Worm (Caenorhabditis elegans) whole organism, late embryonic: Measurements from ENCODE around the gene cest-26.

ENCODE experiments used
- C38D4.7 ChIP-seq: fragments of 200-800 bp; sonication (Bioruptor generic); optimal IDR thresholded peaks from 2 replicates; lab custom pipeline; 2018; ENCODE audit warnings: mild to moderate bottlenecking, missing genetic modification characterization, moderate library complexity, missing compliant biosample characterization
- K02D7.2 ChIP-seq: sonication (generic microtip); optimal IDR thresholded peaks from 2 replicates; lab custom pipeline; 2017; ENCODE audit warnings: mild to moderate bottlenecking, missing genetic modification characterization, missing compliant biosample characterization
- T23F11.4 ChIP-seq: fragments of 200-800 bp; sonication (Bioruptor generic); optimal IDR thresholded peaks from 2 replicates; lab custom pipeline; 2018; ENCODE audit warnings: mild to moderate bottlenecking, missing genetic modification characterization, missing compliant biosample characterization
- Y22D7AL.16 ChIP-seq: sonication (generic microtip); optimal IDR thresholded peaks from 2 replicates; lab custom pipeline; 2016; ENCODE audit warnings: missing genetic modification characterization, missing compliant biosample characterization
- ahr-1 ChIP-seq: sonication (generic microtip); optimal IDR thresholded peaks from 2 replicates; lab custom pipeline; 2016; ENCODE audit warnings: missing genetic modification characterization, missing compliant biosample characterization
- ama-1 ChIP-seq: fragments of 150-350 bp; optimal IDR thresholded peaks from 2 replicates; lab custom pipeline; 2014
- ceh-14 ChIP-seq: sonication (generic microtip); optimal IDR thresholded peaks from 2 replicates; lab custom pipeline; 2016; ENCODE audit warnings: missing genotype, missing genetic modification characterization, missing compliant biosample characterization
- ceh-22 ChIP-seq: sonication (generic microtip); optimal IDR thresholded peaks from 2 replicates; lab custom pipeline; 2017; ENCODE audit warnings: missing biosample characterization, missing genetic modification characterization
- ceh-24 ChIP-seq: sonication (generic microtip); optimal IDR thresholded peaks from 2 replicates; lab custom pipeline; 2016; ENCODE audit warnings: mild to moderate bottlenecking, missing genetic modification characterization, missing compliant biosample characterization
- ceh-30 ChIP-seq: fragments of 150-350 bp; optimal IDR thresholded peaks from 2 replicates; lab custom pipeline; 2014; ENCODE audit warnings: missing biosample characterization, missing genetic modification characterization
- ceh-31 ChIP-seq: sonication (generic microtip); optimal IDR thresholded peaks from 2 replicates; lab custom pipeline; 2016; ENCODE audit warnings: missing genetic modification characterization, missing compliant biosample characterization
- ceh-34 ChIP-seq: sonication (generic microtip); optimal IDR thresholded peaks from 2 replicates; lab custom pipeline; 2016; ENCODE audit warnings: mild to moderate bottlenecking, missing genetic modification characterization, missing compliant biosample characterization
- ceh-45 ChIP-seq: fragments of 200-800 bp; sonication (Bioruptor generic); IDR thresholded peaks from 2 replicates; pipeline ENCODE4 v1.3.6; 2022; ENCODE audit warnings: missing genetic modification reagents, missing genetic modification characterization, missing compliant biosample characterization
- ceh-48 ChIP-seq: sonication (generic microtip); optimal IDR thresholded peaks from 2 replicates; lab custom pipeline; 2016; ENCODE audit warnings: missing genetic modification characterization, inconsistent platforms, missing compliant biosample characterization
- ceh-9 ChIP-seq: sonication (generic microtip); optimal IDR thresholded peaks from 2 replicates; lab custom pipeline; 2016; ENCODE audit warnings: mild to moderate bottlenecking, missing genetic modification characterization, inconsistent platforms, missing compliant biosample characterization
- che-1 ChIP-seq: sonication (generic microtip); optimal IDR thresholded peaks from 2 replicates; lab custom pipeline; 2016; ENCODE audit warnings: mild to moderate bottlenecking, missing genetic modification characterization, missing compliant biosample characterization
- dmd-4 ChIP-seq: sonication (generic microtip); optimal IDR thresholded peaks from 2 replicates; lab custom pipeline; 2016; ENCODE audit warnings: borderline replicate concordance, missing genetic modification characterization, missing compliant biosample characterization
- dve-1 ChIP-seq: sonication (generic microtip); optimal IDR thresholded peaks from 2 replicates; lab custom pipeline; 2017; ENCODE audit warnings: antibody characterized with exemption, mild to moderate bottlenecking, missing genetic modification characterization, missing compliant biosample characterization
- elt-2 ChIP-seq: sonication (generic microtip); optimal IDR thresholded peaks from 2 replicates; lab custom pipeline; 2016; ENCODE audit warnings: missing genetic modification reagents, missing genetic modification characterization, missing compliant biosample characterization
- elt-4 ChIP-seq: sonication (generic microtip); optimal IDR thresholded peaks from 2 replicates; lab custom pipeline; 2016; ENCODE audit warnings: missing genetic modification characterization, missing compliant biosample characterization
- ets-4 ChIP-seq: sonication (generic microtip); optimal IDR thresholded peaks from 2 replicates; lab custom pipeline; 2016; ENCODE audit warnings: missing genetic modification characterization, missing compliant biosample characterization
- fax-1 ChIP-seq: sonication (generic microtip); optimal IDR thresholded peaks from 2 replicates; lab custom pipeline; 2016; ENCODE audit warnings: missing genotype, missing genetic modification characterization, missing compliant biosample characterization
- gmeb-2 ChIP-seq: sonication (generic microtip); optimal IDR thresholded peaks from 2 replicates; lab custom pipeline; 2016; ENCODE audit warnings: missing genetic modification characterization, inconsistent platforms, missing compliant biosample characterization
- hlh-30 ChIP-seq: sonication (generic microtip); optimal IDR thresholded peaks from 2 replicates; lab custom pipeline; 2017; ENCODE audit warnings: antibody characterized with exemption, missing genetic modification characterization, missing compliant biosample characterization; ENCODE audit not compliant: insufficient read depth
- hlh-8 ChIP-seq: sonication (generic microtip); optimal IDR thresholded peaks from 2 replicates; lab custom pipeline; 2016; ENCODE audit warnings: missing genotype, missing genetic modification characterization, missing compliant biosample characterization
- lim-6 ChIP-seq: sonication (generic microtip); optimal IDR thresholded peaks from 2 replicates; lab custom pipeline; 2016; ENCODE audit warnings: missing genetic modification characterization, missing compliant biosample characterization
- lin-11 ChIP-seq: fragments of 200-800 bp; sonication (Bioruptor generic); optimal IDR thresholded peaks from 2 replicates; lab custom pipeline; 2018; ENCODE audit warnings: mild to moderate bottlenecking, missing genetic modification characterization, missing compliant biosample characterization
- mec-3 ChIP-seq: sonication (generic microtip); optimal IDR thresholded peaks from 2 replicates; lab custom pipeline; 2016; ENCODE audit warnings: borderline replicate concordance, missing genetic modification characterization, missing compliant biosample characterization
- nfya-1 ChIP-seq: sonication (generic microtip); optimal IDR thresholded peaks from 2 replicates; lab custom pipeline; 2017; ENCODE audit warnings: missing genetic modification characterization, mild to moderate bottlenecking, missing compliant biosample characterization, antibody characterized with exemption, moderate library complexity
- nhr-11 ChIP-seq: fragments of 150-350 bp; optimal IDR thresholded peaks from 2 replicates; lab custom pipeline; 2014; ENCODE audit warnings: missing biosample characterization, missing genetic modification characterization
- nhr-232 ChIP-seq: sonication (generic microtip); optimal IDR thresholded peaks from 2 replicates; lab custom pipeline; 2016; ENCODE audit warnings: missing genetic modification characterization, missing compliant biosample characterization
- odd-2 ChIP-seq: sonication (generic microtip); optimal IDR thresholded peaks from 2 replicates; lab custom pipeline; 2017; ENCODE audit warnings: antibody characterized with exemption, mild to moderate bottlenecking, missing genetic modification characterization, missing compliant biosample characterization
- pag-3 ChIP-seq: sonication (generic microtip); optimal IDR thresholded peaks from 2 replicates; lab custom pipeline; 2016; ENCODE audit warnings: missing compliant biosample characterization, missing genetic modification characterization, borderline replicate concordance
- pat-9 ChIP-seq: fragments of 200-800 bp; sonication (Bioruptor generic); optimal IDR thresholded peaks from 2 replicates; lab custom pipeline; 2018; ENCODE audit warnings: mild to moderate bottlenecking, missing genetic modification characterization, moderate library complexity, missing compliant biosample characterization
- pax-1 ChIP-seq: fragments of 150-350 bp; optimal IDR thresholded peaks from 2 replicates; lab custom pipeline; 2014; ENCODE audit warnings: missing biosample characterization, missing genetic modification characterization
- pha-2 ChIP-seq: sonication (generic microtip); optimal IDR thresholded peaks from 2 replicates; lab custom pipeline; 2017; ENCODE audit warnings: mild to moderate bottlenecking, missing genetic modification characterization, missing compliant biosample characterization
- pha-4 ChIP-seq: fragments of 150-350 bp; optimal IDR thresholded peaks from 2 replicates; lab custom pipeline; 2018; ENCODE audit warnings: missing biosample characterization, missing genetic modification reagents, missing genetic modification characterization
- pqm-1 ChIP-seq: sonication (generic microtip); optimal IDR thresholded peaks from 2 replicates; lab custom pipeline; 2016; ENCODE audit warnings: missing genetic modification characterization, missing compliant biosample characterization
- pros-1 ChIP-seq: fragments of 150-350 bp; optimal IDR thresholded peaks from 2 replicates; lab custom pipeline; 2014; ENCODE audit warnings: missing biosample characterization, missing genetic modification reagents, missing genetic modification characterization
- rnt-1 ChIP-seq: sonication (generic microtip); optimal IDR thresholded peaks from 2 replicates; lab custom pipeline; 2016; ENCODE audit warnings: missing genetic modification characterization, missing compliant biosample characterization
- sdc-2 ChIP-seq: sonication (generic microtip); optimal IDR thresholded peaks from 2 replicates; lab custom pipeline; 2016; ENCODE audit warnings: missing genotype, missing genetic modification characterization, missing compliant biosample characterization
- sox-2 ChIP-seq: fragments of 200-800 bp; sonication (Bioruptor generic); IDR thresholded peaks from 2 replicates; pipeline ENCODE4 v1.3.6; 2022; ENCODE audit warnings: missing genetic modification reagents, missing genetic modification characterization, missing compliant biosample characterization
- sox-4 ChIP-seq: sonication (generic microtip); optimal IDR thresholded peaks from 2 replicates; lab custom pipeline; 2017; ENCODE audit warnings: mild to moderate bottlenecking, missing genetic modification characterization, inconsistent platforms, missing compliant biosample characterization
- syd-9 ChIP-seq: sonication (generic microtip); optimal IDR thresholded peaks from 2 replicates; lab custom pipeline; 2016; ENCODE audit warnings: mild to moderate bottlenecking, missing genetic modification characterization, moderate library complexity, missing compliant biosample characterization
- tbx-2 ChIP-seq: sonication (generic microtip); optimal IDR thresholded peaks from 2 replicates; lab custom pipeline; 2016; ENCODE audit warnings: missing genetic modification characterization, missing compliant biosample characterization
- unc-3 ChIP-seq, 2 experiments: fragments of 200-800 bp in 1 of 2; sonication (Bioruptor generic) in 1 of 2; sonication (generic microtip) in 1 of 2; conservative IDR thresholded peaks in 1 of 2; optimal IDR thresholded peaks in 1 of 2; 2 replicates each; pipeline versions ENCODE4 v1.3.6 to Lab custom; 2016 to 2022; ENCODE audit warnings: missing compliant biosample characterization in 2 of 2, missing genetic modification characterization in 2 of 2, missing genetic modification reagents in 1 of 2
- unc-42 ChIP-seq: sonication (generic microtip); optimal IDR thresholded peaks from 2 replicates; lab custom pipeline; 2016; ENCODE audit warnings: missing genotype, missing genetic modification characterization, missing compliant biosample characterization
- unc-55 ChIP-seq: sonication (generic microtip); optimal IDR thresholded peaks from 2 replicates; lab custom pipeline; 2017; ENCODE audit warnings: missing biosample characterization, missing genetic modification reagents, missing genetic modification characterization

cest-26 gene

DNA sequence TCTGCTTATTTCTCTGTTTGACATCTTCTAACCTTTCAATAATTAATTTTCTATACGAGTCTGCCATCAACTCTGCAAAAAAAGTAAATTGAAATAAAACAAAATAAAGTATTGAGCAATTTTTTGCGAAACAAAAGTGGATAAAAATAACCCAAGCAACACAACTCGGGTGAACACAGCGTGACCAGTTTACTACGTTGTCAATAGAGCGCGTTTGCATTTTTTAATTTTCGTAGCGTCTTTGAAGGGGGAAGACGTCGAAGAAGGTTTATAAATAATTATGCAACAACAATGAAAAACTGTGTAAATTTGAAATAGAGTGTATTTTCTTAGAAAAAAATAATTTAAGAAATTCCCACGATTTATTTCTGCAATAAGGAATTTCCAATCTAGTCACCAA lies 24.9 kb upstream of the cest-26 start, which contains the start of gene atg-16.1:
Gene atg-16.1, minus strand, starts transcription at position 76 of the 400 bp plus-strand sequence.
- TF ChIP-seq nfya-1 (tag; lab: Kevin White, UChicago) (peak; percentile 18), ceh-34 (no peak), gmeb-2 (tag; lab: Kevin White, UChicago) (no peak), sox-4 (tag; lab: Kevin White, UChicago) (no peak), ama-1 (lab: Kevin White, UChicago) (no peak), pax-1 (tag; lab: Kevin White, UChicago) (peak; percentile 75), unc-55 (GFP tag; lab: Kevin White, UChicago) (no peak), K02D7.2 (no peak), ceh-14 (tag; lab: Kevin White, UChicago) (peak; percentile 12), unc-42 (tag; lab: Kevin White, UChicago) (peak; percentile 7), hlh-30 (tag; lab: Kevin White, UChicago) (peak; percentile 61), dmd-4 (no peak), ceh-31 (tag; lab: Kevin White, UChicago) (peak; percentile 9), ceh-22 (tag; lab: Kevin White, UChicago) (no peak), pat-9 (tag; lab: Kevin White, UChicago) (no peak), mec-3 (tag; lab: Kevin White, UChicago) (no peak)

DNA sequence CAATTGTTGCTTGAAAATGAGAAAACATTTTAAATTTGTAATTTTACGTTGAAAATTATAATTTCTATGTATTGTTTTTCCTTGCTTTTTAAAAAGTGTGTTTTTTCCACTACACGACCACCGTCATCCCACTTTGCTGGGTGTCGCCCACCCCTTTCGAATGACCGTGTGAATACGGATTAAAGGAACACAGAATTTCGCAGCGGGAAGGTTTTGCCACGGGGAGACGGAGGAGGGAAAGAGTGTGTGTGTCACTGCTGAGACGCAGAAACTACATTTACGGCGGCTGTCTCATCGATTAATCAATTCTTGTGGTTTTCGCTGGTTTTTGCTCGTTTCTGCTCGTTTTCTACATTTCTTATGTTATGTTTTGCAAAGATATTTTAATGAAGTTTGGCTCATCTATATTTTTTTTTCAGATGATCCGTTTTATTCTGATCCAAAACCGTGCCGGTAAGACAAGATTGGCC lies 20.4 kb upstream of the cest-26 start, which contains the start of gene aps-2:
Gene aps-2, plus strand, starts transcription at position 420 of the 470 bp plus-strand sequence.
- no peak for TF ChIP-seq ama-1 (lab: Kevin White, UChicago)
- TF ChIP-seq dve-1 (tag; lab: Kevin White, UChicago): no peak
- no peak for TF ChIP-seq pag-3 (tag; lab: Kevin White, UChicago)
- TF ChIP-seq T23F11.4 (GFP tag; lab: Kevin White, UChicago): no peak
- peak; percentile 18 for TF ChIP-seq hlh-30 (tag; lab: Kevin White, UChicago)
- TF ChIP-seq C38D4.7 (GFP tag; lab: Kevin White, UChicago): no peak
- peak; percentile 73 for TF ChIP-seq ceh-31 (tag; lab: Kevin White, UChicago)
- peak; percentile 29 for TF ChIP-seq tbx-2
- TF ChIP-seq nfya-1 (tag; lab: Kevin White, UChicago): peak; percentile 61
- TF ChIP-seq sdc-2: peak; percentile 69
- no peak for TF ChIP-seq che-1 (tag; lab: Kevin White, UChicago)
- peak; percentile 35 for TF ChIP-seq unc-42 (tag; lab: Kevin White, UChicago)
- TF ChIP-seq ceh-34: peak; percentile 18
- TF ChIP-seq unc-55 (GFP tag; lab: Kevin White, UChicago): peak; percentile 41
- TF ChIP-seq fax-1 (tag; lab: Kevin White, UChicago): no peak
- TF ChIP-seq ceh-14 (tag; lab: Kevin White, UChicago): peak; percentile 1
- TF ChIP-seq lin-11 (tag; lab: Kevin White, UChicago): no peak
- no peak for TF ChIP-seq unc-3 (GFP tag; conservative IDR thresholded peaks at IDR 0.05; lab: Robert Waterston, UW)
- TF ChIP-seq unc-3 (tag; optimal IDR thresholded peaks at IDR 0.05; lab: Kevin White, UChicago): no peak
- no peak for TF ChIP-seq ceh-45 (GFP tag; lab: Robert Waterston, UW)
- TF ChIP-seq odd-2 (tag; lab: Kevin White, UChicago): no peak
- peak; percentile 100 for TF ChIP-seq ceh-48 (tag; lab: Kevin White, UChicago)
- TF ChIP-seq hlh-8: no peak
- no peak for TF ChIP-seq pros-1 (tag; lab: Kevin White, UChicago)
- TF ChIP-seq nhr-11: no peak
- no peak for TF ChIP-seq syd-9 (tag; lab: Kevin White, UChicago)
- no peak for TF ChIP-seq ceh-30 (tag; lab: Kevin White, UChicago)
- TF ChIP-seq ahr-1 (tag; lab: Kevin White, UChicago): no peak
- no peak for TF ChIP-seq ceh-9 (tag; lab: Kevin White, UChicago)
- no peak for TF ChIP-seq pqm-1 (tag; lab: Kevin White, UChicago)
- no peak for TF ChIP-seq elt-4 (tag; lab: Kevin White, UChicago)
- no peak for TF ChIP-seq sox-2 (GFP tag; lab: Robert Waterston, UW)
- no peak for TF ChIP-seq ceh-24 (tag; lab: Kevin White, UChicago)
- peak; percentile 0 for TF ChIP-seq pha-2 (tag; lab: Kevin White, UChicago)
- no peak for TF ChIP-seq pax-1 (tag; lab: Kevin White, UChicago)
- TF ChIP-seq rnt-1 (tag; lab: Kevin White, UChicago): peak; percentile 33
- TF ChIP-seq lim-6 (tag; lab: Kevin White, UChicago): no peak
- TF ChIP-seq mec-3 (tag; lab: Kevin White, UChicago): no peak
- TF ChIP-seq nhr-232 (tag; lab: Kevin White, UChicago): no peak
- TF ChIP-seq Y22D7AL.16 (tag; lab: Kevin White, UChicago): no peak
- no peak for TF ChIP-seq ceh-22 (tag; lab: Kevin White, UChicago)
- no peak for TF ChIP-seq sox-4 (tag; lab: Kevin White, UChicago)
- no peak for TF ChIP-seq dmd-4
- no peak for TF ChIP-seq pha-4 (tag; lab: Kevin White, UChicago)
- no peak for TF ChIP-seq ets-4 (tag; lab: Kevin White, UChicago)
- TF ChIP-seq elt-2 (tag; lab: Kevin White, UChicago): peak; percentile 55
